Worm (Caenorhabditis elegans): ENCODE data around the gene msp-33.
A peak's percentile ranks its signal among the peaks of the same experiment; 100 is the strongest.
"Not testable (repeated sequence)": the region's sequence is repeated elsewhere in the genome, so short reads cannot be mapped to it uniquely, and the experiment has no call there.

msp-33 gene

DNA sequence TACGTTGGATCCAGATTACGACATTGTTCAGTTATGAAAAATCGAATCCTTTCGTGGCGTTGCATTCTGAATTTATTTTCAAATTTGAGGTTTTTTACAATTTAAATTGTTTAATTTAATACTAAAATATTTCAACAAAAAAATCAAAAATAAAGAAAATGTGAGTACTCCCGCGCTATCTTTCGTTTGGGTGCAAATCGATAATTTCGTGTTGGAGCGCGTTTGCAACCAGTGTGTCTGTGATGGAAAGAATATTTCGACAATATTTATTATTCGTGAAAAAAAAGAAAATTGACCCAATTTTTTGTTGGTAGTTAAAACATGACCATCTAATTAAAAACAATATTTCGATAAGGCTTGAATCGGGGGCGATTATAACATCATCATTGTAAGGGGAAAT, 9.5 kb upstream of the msp-33 start, which contains the start of gene R05F9.9 (continued):
- TF ChIP-seq rnt-1 (tag; optimal IDR thresholded peaks at IDR 0.05) (peak; percentile 8), mdl-1 (tag; optimal IDR thresholded peaks at IDR 0.05) (no peak), mep-1 (tag; optimal IDR thresholded peaks at IDR 0.05) (peak; percentile 62), nhr-20 (tag; optimal IDR thresholded peaks at IDR 0.05) (peak; percentile 1), tbx-2 (tag; optimal IDR thresholded peaks at IDR 0.05) (peak; percentile 3), skn-1 (tag; optimal IDR thresholded peaks at IDR 0.05) (peak; percentile 35), ceh-8 (GFP tag; optimal IDR thresholded peaks at IDR 0.05) (no peak), ces-1 (GFP tag; optimal IDR thresholded peaks at IDR 0.05) (no peak), nhr-47 (tag; optimal IDR thresholded peaks at IDR 0.05) (peak; percentile 3), ets-5 (GFP tag; IDR thresholded peaks at IDR 0.05) (no peak), grh-1 (GFP tag; IDR thresholded peaks at IDR 0.05) (no peak), pqm-1 (tag; optimal IDR thresholded peaks at IDR 0.05) (no peak), lsy-2 (tag; optimal IDR thresholded peaks at IDR 0.05) (peak; percentile 43 to 54), ama-1 (optimal IDR thresholded peaks at IDR 0.05) (peak; percentile 61), irx-1 (tag; optimal IDR thresholded peaks at IDR 0.05) (no peak), efl-1 (optimal IDR thresholded peaks at IDR 0.05) (peak; percentile 39 to 49), efl-1 (GFP tag; optimal IDR thresholded peaks at IDR 0.05 in 1 of 2) (peak; percentile 66 to 93), xbp-1 (tag; optimal IDR thresholded peaks at IDR 0.05) (peak; percentile 7), tlp-1 (tag; optimal IDR thresholded peaks at IDR 0.05) (no peak), lin-35 (GFP tag; optimal IDR thresholded peaks at IDR 0.05) (peak; percentile 33 to 67), nhr-71 (tag; optimal IDR thresholded peaks at IDR 0.05) (peak; percentile 52), sptf-1 (tag; optimal IDR thresholded peaks at IDR 0.05) (no peak)

DNA sequence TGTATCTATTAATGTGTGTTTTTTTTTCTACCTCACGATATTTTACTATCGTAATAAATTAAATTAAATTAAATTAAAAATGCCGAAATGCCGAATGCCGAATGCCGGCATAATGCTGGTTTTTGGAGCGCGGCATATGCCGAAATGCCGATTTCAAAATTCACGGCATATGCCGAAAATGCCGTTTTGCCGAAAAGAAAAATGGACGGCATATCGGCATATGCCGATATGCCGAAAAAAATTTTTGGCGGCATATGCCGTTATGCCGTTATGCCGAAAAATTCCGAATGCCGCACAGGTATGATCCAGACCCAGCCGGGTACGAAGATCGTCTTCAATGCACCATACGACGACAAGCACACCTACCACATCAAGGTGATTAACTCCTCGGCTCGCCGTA, 6.0 kb upstream of the msp-33 start, which contains the start of gene msp-32:
msp-32 (plus strand) TSS at position 301 of the 400 bp plus-strand sequence.
- not testable (repeated sequence) for TF ChIP-seq nhr-77 (tag; optimal IDR thresholded peaks at IDR 0.05); snpc-4 (tag; optimal IDR thresholded peaks at IDR 0.05); lin-35 (GFP tag; optimal IDR thresholded peaks at IDR 0.05)

DNA sequence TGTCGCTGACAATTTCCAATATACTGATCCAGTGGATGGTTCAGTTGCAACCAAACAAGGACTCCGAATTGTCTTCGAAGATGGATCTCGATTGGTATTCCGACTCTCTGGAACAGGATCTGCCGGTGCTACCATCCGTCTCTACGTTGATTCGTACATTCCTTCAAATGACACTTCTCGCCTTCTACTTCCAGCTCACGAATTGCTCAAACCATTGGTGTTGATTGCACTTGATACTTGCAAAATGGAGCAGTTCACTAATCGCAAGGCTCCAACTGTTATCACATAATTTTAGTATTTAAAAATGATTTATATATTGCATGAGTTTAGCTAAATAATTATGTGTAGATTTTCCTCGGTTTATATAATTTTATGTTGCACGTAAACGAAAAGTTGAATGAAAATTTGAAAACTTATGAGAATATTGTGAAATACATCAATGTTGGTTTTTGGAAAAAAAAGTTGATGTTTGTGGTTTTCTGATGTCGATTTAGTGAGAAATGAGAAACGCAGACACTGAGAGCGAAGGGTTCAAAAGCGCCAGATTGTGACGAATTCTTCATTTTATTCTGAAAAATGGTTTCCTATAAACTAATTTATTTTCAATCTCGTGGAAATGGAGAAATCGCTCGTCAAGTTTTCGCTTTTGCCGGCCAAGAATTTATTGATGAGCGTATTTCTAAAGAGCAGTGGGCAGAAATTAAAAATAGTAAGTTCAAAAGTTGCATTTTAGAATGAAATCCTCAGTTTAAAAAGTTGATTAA, 1.3 kb downstream of the msp-33 start, which contains the start of gene gst-9:
gst-9 (plus strand) TSS at position 574 of the 764 bp plus-strand sequence.
- TF ChIP-seq irx-1 (tag; optimal IDR thresholded peaks at IDR 0.05) (no peak), snpc-4 (tag; optimal IDR thresholded peaks at IDR 0.05) (no peak), nhr-85 (tag) (peak; percentile 60), ztf-11 (tag; optimal IDR thresholded peaks at IDR 0.05) (no peak), egl-27 (tag; optimal IDR thresholded peaks at IDR 0.05) (no peak), mab-9 (GFP tag; IDR thresholded peaks at IDR 0.05) (no peak), dpl-1 (GFP tag; optimal IDR thresholded peaks at IDR 0.05) (peak in 1 of 3 experiments; percentile 8), snu-23 (GFP tag; optimal IDR thresholded peaks at IDR 0.05) (peak; percentile 38), lin-35 (GFP tag; optimal IDR thresholded peaks at IDR 0.05) (peak in 1 of 2 experiments; percentile 34), tlp-1 (tag; optimal IDR thresholded peaks at IDR 0.05) (no peak), efl-1 (optimal IDR thresholded peaks at IDR 0.05) (peak; percentile 0 to 7), efl-1 (GFP tag; optimal IDR thresholded peaks at IDR 0.05 in 1 of 2) (peak in 1 of 2 experiments; percentile 55), nhr-20 (tag; optimal IDR thresholded peaks at IDR 0.05) (peak; percentile 47), nhr-19 (GFP tag; conservative IDR thresholded peaks at IDR 0.05) (peak; percentile 21; the same call in 1 of the 2 replicates), aly-2 (tag; optimal IDR thresholded peaks at IDR 0.05) (peak; percentile 80), dsc-1 (tag; optimal IDR thresholded peaks at IDR 0.05) (no peak), swsn-7 (tag; optimal IDR thresholded peaks at IDR 0.05) (peak; percentile 7), nhr-71 (tag; optimal IDR thresholded peaks at IDR 0.05) (peak; percentile 66), sptf-1 (tag; optimal IDR thresholded peaks at IDR 0.05) (no peak), lin-15B (tag; optimal IDR thresholded peaks at IDR 0.05) (no peak), elt-2 (tag; optimal IDR thresholded peaks at IDR 0.05) (peak; percentile 63), C34B4.2 (tag; optimal IDR thresholded peaks at IDR 0.05) (no peak), skn-1 (tag; optimal IDR thresholded peaks at IDR 0.05) (peak; percentile 37), unc-62 (GFP tag; optimal IDR thresholded peaks at IDR 0.05) (no peak), ceh-88 (GFP tag; IDR thresholded peaks at IDR 0.05) (no peak), Y116A8C.19 (tag; optimal IDR thresholded peaks at IDR 0.05; ENCODE audit: borderline replicate concordance) (no peak), nhr-47 (tag; optimal IDR thresholded peaks at IDR 0.05) (peak; percentile 16), ceh-8 (GFP tag; optimal IDR thresholded peaks at IDR 0.05) (no peak), lir-3 (tag; optimal IDR thresholded peaks at IDR 0.05; ENCODE audit: poor library complexity) (no peak), fos-1 (tag; optimal IDR thresholded peaks at IDR 0.05) (no peak), ama-1 (optimal IDR thresholded peaks at IDR 0.05) (peak; percentile 77), lsy-2 (tag; optimal IDR thresholded peaks at IDR 0.05) (no peak), C16A3.4 (tag; optimal IDR thresholded peaks at IDR 0.05) (no peak), sox-4 (tag; optimal IDR thresholded peaks at IDR 0.05) (no peak), ceh-90 (tag; optimal IDR thresholded peaks at IDR 0.05) (no peak), lin-14 (GFP tag; optimal IDR thresholded peaks at IDR 0.05) (peak; percentile 17)

All from whole organism, L1 larva.